Worm (Caenorhabditis elegans) whole organism, mixed stage, embryonic: ENCODE measurements around the gene F43C11.11.
A peak's percentile ranks its signal among the peaks of the same experiment; 100 is the strongest.

Experiments used
- M03D4.4 ChIP-seq: sonication (generic microtip); optimal IDR thresholded peaks from 2 replicates; lab custom pipeline; 2017; ENCODE audit warnings: mild to moderate bottlenecking, missing genetic modification characterization, missing compliant biosample characterization
- blmp-1 ChIP-seq: fragments of 150-350 bp; optimal IDR thresholded peaks from 2 replicates; lab custom pipeline; 2014; ENCODE audit warnings: missing biosample characterization, missing genetic modification characterization
- ceh-83 ChIP-seq: fragments of 200-800 bp; sonication (Bioruptor generic); optimal IDR thresholded peaks from 2 replicates; lab custom pipeline; 2018; ENCODE audit warnings: mild to moderate bottlenecking, missing genetic modification characterization, missing compliant biosample characterization
- drap-1 ChIP-seq: fragments of 200-800 bp; sonication (Bioruptor generic); optimal IDR thresholded peaks from 3 replicates; lab custom pipeline; 2018; ENCODE audit warnings: mild to moderate bottlenecking, missing genetic modification characterization, missing compliant biosample characterization
- lin-13 ChIP-seq: fragments of 150-350 bp; optimal IDR thresholded peaks from 2 replicates; lab custom pipeline; 2014; ENCODE audit warnings: missing biosample characterization, missing genetic modification characterization
- lin-32 ChIP-seq: fragments of 200-800 bp; sonication (Bioruptor generic); optimal IDR thresholded peaks from 2 replicates; lab custom pipeline; 2018; ENCODE audit warnings: mild to moderate bottlenecking, missing genetic modification characterization, missing compliant biosample characterization
- lsy-2 ChIP-seq: fragments of 150-350 bp; optimal IDR thresholded peaks from 2 replicates; lab custom pipeline; 2014; ENCODE audit warnings: missing biosample characterization, missing genetic modification characterization
- mab-5 ChIP-seq: fragments of 150-350 bp; optimal IDR thresholded peaks from 2 replicates; lab custom pipeline; 2014; ENCODE audit warnings: missing biosample characterization, missing genetic modification characterization
- mep-1 ChIP-seq: fragments of 150-350 bp; optimal IDR thresholded peaks from 2 replicates; lab custom pipeline; 2017; ENCODE audit warnings: missing biosample characterization, missing genetic modification reagents, missing genetic modification characterization, inconsistent platforms
- nhr-76 ChIP-seq: sonication (generic microtip); optimal IDR thresholded peaks from 2 replicates; lab custom pipeline; 2017; ENCODE audit warnings: missing biosample characterization, missing genetic modification characterization
- pha-4 ChIP-seq: fragments of 150-350 bp; optimal IDR thresholded peaks from 2 replicates; lab custom pipeline; 2018; ENCODE audit warnings: missing biosample characterization, missing genetic modification reagents, missing genetic modification characterization
- unc-62 ChIP-seq: fragments of 150-350 bp; optimal IDR thresholded peaks from 2 replicates; lab custom pipeline; 2014; ENCODE audit warnings: missing biosample characterization, missing genetic modification reagents, missing genetic modification characterization
- ztf-11 ChIP-seq: fragments of 150-350 bp; optimal IDR thresholded peaks from 2 replicates; lab custom pipeline; 2014; ENCODE audit warnings: missing biosample characterization, missing genetic modification characterization

ce11 chrII:2342004-2342479 lies 21.5 kb downstream of the F43C11.11 start, which contains the start of gene F43C11.6:
- TF ChIP-seq pha-4 (no peak), unc-62 (GFP tag; lab: Kevin White, UChicago) (no peak), lin-32 (GFP tag; lab: Kevin White, UChicago) (no peak), M03D4.4 (tag; lab: Kevin White, UChicago) (no peak), nhr-76 (tag; lab: Kevin White, UChicago) (no peak), lsy-2 (tag; lab: Kevin White, UChicago) (peak; percentile 20), mep-1 (peak; percentile 8), lin-13 (tag; lab: Kevin White, UChicago) (peak; percentile 41), ceh-83 (GFP tag; lab: Kevin White, UChicago) (no peak), mab-5 (tag; lab: Kevin White, UChicago) (no peak), ztf-11 (no peak), blmp-1 (tag; lab: Kevin White, UChicago) (no peak), drap-1 (GFP tag; lab: Kevin White, UChicago) (no peak)
